Fruit fly (Drosophila melanogaster) whole organism, embryonic: ENCODE measurements around the gene Appl.
A peak's percentile ranks its signal among the peaks of the same experiment; 100 is the strongest.

Experiments used
- Abd-B ChIP-seq: fragments of 200-800 bp; sonication (Bioruptor generic); optimal IDR thresholded peaks from 2 replicates; lab custom pipeline; 2018; ENCODE audit warnings: missing biosample characterization, mild to moderate bottlenecking, missing genetic modification characterization, moderate library complexity
- Atf-2 ChIP-seq: fragments of 200-800 bp; sonication (Bioruptor generic); optimal IDR thresholded peaks from 2 replicates; lab custom pipeline; 2016; ENCODE audit warnings: missing biosample characterization, missing genetic modification characterization
- CG1024 ChIP-seq: fragments of 200-800 bp; sonication (Bioruptor generic); IDR thresholded peaks from 2 replicates; pipeline ENCODE4 v1.3.6; 2022; ENCODE audit warnings: missing biosample characterization, missing genetic modification characterization
- CG10274 ChIP-seq: fragments of 200-800 bp; sonication (Bioruptor generic); optimal IDR thresholded peaks from 3 replicates; lab custom pipeline; 2017; ENCODE audit warnings: missing biosample characterization, mild to moderate bottlenecking, missing genetic modification characterization
- CG10543 ChIP-seq: fragments of 200-800 bp; sonication (Bioruptor generic); optimal IDR thresholded peaks from 3 replicates; lab custom pipeline; 2017; ENCODE audit warnings: missing biosample characterization, mild to moderate bottlenecking, missing genetic modification characterization, moderate library complexity
- CG1233 ChIP-seq: fragments of 200-800 bp; sonication (Bioruptor generic); optimal IDR thresholded peaks from 4 replicates; lab custom pipeline; 2018; ENCODE audit warnings: missing biosample characterization, mild to moderate bottlenecking, missing genetic modification characterization
- CG12769 ChIP-seq: fragments of 200-800 bp; sonication (Bioruptor generic); optimal IDR thresholded peaks from 2 replicates; lab custom pipeline; 2019; ENCODE audit warnings: missing biosample characterization, mild to moderate bottlenecking, missing genetic modification characterization, moderate library complexity
- CG14050 ChIP-seq: fragments of 200-800 bp; sonication (Bioruptor generic); IDR thresholded peaks from 3 replicates; pipeline ENCODE4 v1.3.6; 2022; ENCODE audit warnings: missing biosample characterization, missing genetic modification characterization
- CG15011 ChIP-seq: fragments of 200-800 bp; sonication (Bioruptor generic); optimal IDR thresholded peaks from 3 replicates; lab custom pipeline; 2018; ENCODE audit warnings: missing biosample characterization, mild to moderate bottlenecking, missing genetic modification characterization
- CG15601 ChIP-seq: fragments of 200-800 bp; sonication (Bioruptor generic); optimal IDR thresholded peaks from 3 replicates; lab custom pipeline; 2019; ENCODE audit warnings: missing biosample characterization, mild to moderate bottlenecking, missing genetic modification characterization, moderate library complexity
- CG16863 ChIP-seq: fragments of 200-800 bp; sonication (Bioruptor generic); optimal IDR thresholded peaks from 3 replicates; lab custom pipeline; 2016; ENCODE audit warnings: missing biosample characterization, missing genetic modification characterization
- CG4707 ChIP-seq: fragments of 200-800 bp; sonication (Bioruptor generic); optimal IDR thresholded peaks from 2 replicates; lab custom pipeline; 2018; ENCODE audit warnings: missing biosample characterization, mild to moderate bottlenecking, missing genetic modification characterization, moderate library complexity
- CG5180 ChIP-seq: fragments of 200-800 bp; sonication (Bioruptor generic); optimal IDR thresholded peaks from 3 replicates; lab custom pipeline; 2017; ENCODE audit warnings: missing biosample characterization, missing genetic modification characterization, mild to moderate bottlenecking, moderate library complexity, missing genetic modification reagents
- CG7839 ChIP-seq: fragments of 200-800 bp; sonication (Bioruptor generic); optimal IDR thresholded peaks from 3 replicates; lab custom pipeline; 2018; ENCODE audit warnings: missing biosample characterization, mild to moderate bottlenecking, missing genetic modification characterization, moderate library complexity
- CrebB ChIP-seq: fragments of 200-800 bp; sonication (Bioruptor generic); optimal IDR thresholded peaks from 3 replicates; lab custom pipeline; 2018; ENCODE audit warnings: missing biosample characterization, mild to moderate bottlenecking, missing genetic modification characterization
- Dad ChIP-seq: fragments of 200-800 bp; sonication (Bioruptor generic); optimal IDR thresholded peaks from 3 replicates; lab custom pipeline; 2016; ENCODE audit warnings: missing biosample characterization, missing genetic modification characterization
- Dip3 ChIP-seq: fragments of 200-800 bp; sonication (Bioruptor generic); optimal IDR thresholded peaks from 3 replicates; lab custom pipeline; 2016; ENCODE audit warnings: missing biosample characterization, missing genetic modification characterization
- MBD-R2 ChIP-seq: fragments of 200-800 bp; sonication (Bioruptor generic); IDR thresholded peaks from 2 replicates; pipeline ENCODE4 v1.3.6; 2022; ENCODE audit warnings: missing biosample characterization, missing genetic modification characterization
- Med ChIP-seq: fragments of 200-800 bp; sonication (Bioruptor generic); peaks from one replicate; lab custom pipeline; 2016; ENCODE audit warnings: missing biosample characterization, missing genetic modification characterization, mild to moderate bottlenecking, inconsistent platforms, moderate library complexity
- Rx ChIP-seq: fragments of 200-800 bp; sonication (Bioruptor generic); IDR thresholded peaks from 2 replicates; pipeline ENCODE4 v1.3.6; 2022; ENCODE audit warnings: missing biosample characterization, missing genetic modification characterization
- Trl ChIP-seq, 3 experiments: fragments of >200 bp in 2 of 3; fragments of 200-800 bp in 1 of 3; sonication (Bioruptor generic) in 1 of 3; optimal IDR thresholded peaks; 2 replicates in 1 of 3; 3 replicates in 2 of 3; lab custom pipeline; 2016 to 2017; ENCODE audit warnings: missing biosample characterization in 1 of 3, missing genetic modification characterization in 1 of 3
- Usf ChIP-seq: fragments of 200-800 bp; sonication (Bioruptor generic); optimal IDR thresholded peaks from 2 replicates; lab custom pipeline; 2017; ENCODE audit warnings: missing genotype, missing biosample characterization, missing genetic modification characterization
- bigmax ChIP-seq: fragments of 200-800 bp; sonication (Bioruptor generic); optimal IDR thresholded peaks from 2 replicates; lab custom pipeline; 2018; ENCODE audit warnings: missing biosample characterization, mild to moderate bottlenecking, missing genetic modification characterization
- cg ChIP-seq: fragments of 200-800 bp; sonication (Bioruptor generic); optimal IDR thresholded peaks from 3 replicates; lab custom pipeline; 2019; ENCODE audit warnings: missing biosample characterization, mild to moderate bottlenecking, missing genetic modification characterization, moderate library complexity
- chinmo ChIP-seq: fragments of 200-800 bp; sonication (Bioruptor generic); IDR thresholded peaks from 4 replicates; pipeline ENCODE4 v1.3.6; 2022; ENCODE audit warnings: missing biosample characterization, missing genetic modification characterization; ENCODE audit not compliant: partially characterized antibody
- ci ChIP-seq: fragments of 200-800 bp; sonication (Bioruptor generic); IDR thresholded peaks from 3 replicates; pipeline ENCODE4 v1.3.6; 2022; ENCODE audit warnings: missing biosample characterization, missing genetic modification characterization
- corto ChIP-seq: fragments of 200-800 bp; sonication (Bioruptor generic); optimal IDR thresholded peaks from 2 replicates; lab custom pipeline; 2016; ENCODE audit warnings: missing biosample characterization, mild to moderate bottlenecking, missing genetic modification characterization, moderate library complexity
- crol ChIP-seq: fragments of 200-800 bp; sonication (Bioruptor generic); IDR thresholded peaks from 2 replicates; pipeline ENCODE4 v1.3.6; 2022; ENCODE audit warnings: missing biosample characterization, missing genetic modification characterization
- eve ChIP-seq, 2 experiments: fragments of >200 bp; optimal IDR thresholded peaks; 2 replicates each; lab custom pipeline; 2017; ENCODE audit warnings: missing biosample characterization in 2 of 2, missing genetic modification characterization in 2 of 2
- fd3F ChIP-seq: fragments of 200-800 bp; sonication (Bioruptor generic); optimal IDR thresholded peaks from 2 replicates; lab custom pipeline; 2018; ENCODE audit warnings: missing biosample characterization, mild to moderate bottlenecking, missing genetic modification characterization, moderate library complexity
- fu2 ChIP-seq: fragments of 200-800 bp; sonication (Bioruptor generic); optimal IDR thresholded peaks from 2 replicates; lab custom pipeline; 2016; ENCODE audit warnings: missing biosample characterization, missing genetic modification characterization
- gcm ChIP-seq: fragments of 200-800 bp; sonication (Bioruptor generic); optimal IDR thresholded peaks from 2 replicates; lab custom pipeline; 2019; ENCODE audit warnings: missing biosample characterization, mild to moderate bottlenecking, missing genetic modification characterization, moderate library complexity
- grn ChIP-seq: fragments of 200-800 bp; sonication (Bioruptor generic); optimal IDR thresholded peaks from 3 replicates; lab custom pipeline; 2017; ENCODE audit warnings: missing biosample characterization, missing genetic modification characterization
- gsb-n ChIP-seq: fragments of 200-800 bp; sonication (Bioruptor generic); optimal IDR thresholded peaks from 3 replicates; lab custom pipeline; 2018; ENCODE audit warnings: missing biosample characterization, mild to moderate bottlenecking, missing genetic modification characterization
- hkb ChIP-seq, 2 experiments: fragments of 200-800 bp in 1 of 2; fragments of >200 bp in 1 of 2; sonication (Bioruptor generic) in 1 of 2; IDR thresholded peaks in 1 of 2; optimal IDR thresholded peaks in 1 of 2; 2 replicates each; pipeline versions ENCODE4 v1.3.6 to Lab custom; 2017 to 2022; ENCODE audit warnings: missing biosample characterization in 1 of 2, missing genetic modification characterization in 1 of 2
- mld ChIP-seq: fragments of 200-800 bp; sonication (Bioruptor generic); IDR thresholded peaks from 3 replicates; pipeline ENCODE4 v1.3.6; 2022; ENCODE audit warnings: missing biosample characterization, missing genetic modification characterization; ENCODE audit not compliant: partially characterized antibody
- nmo ChIP-seq: fragments of 200-800 bp; sonication (Bioruptor generic); optimal IDR thresholded peaks from 2 replicates; lab custom pipeline; 2018; ENCODE audit warnings: missing biosample characterization, mild to moderate bottlenecking, missing genetic modification characterization, moderate library complexity
- onecut ChIP-seq: fragments of 200-800 bp; sonication (Bioruptor generic); IDR thresholded peaks from 2 replicates; pipeline ENCODE4 v1.3.6; 2022; ENCODE audit warnings: missing biosample characterization, missing genetic modification characterization
- pan ChIP-seq, 4 experiments: fragments of >200 bp in 3 of 4; fragments of 200-800 bp in 1 of 4; sonication (Bioruptor generic) in 1 of 4; optimal IDR thresholded peaks in 3 of 4; IDR thresholded peaks in 1 of 4; 2 replicates each; pipeline versions ENCODE4 v1.3.6 to Lab custom; 2017 to 2022; ENCODE audit warnings: missing biosample characterization in 2 of 4, missing genetic modification characterization in 2 of 4, mixed read lengths in 1 of 4
- sd ChIP-seq: fragments of 200-800 bp; sonication (Bioruptor generic); optimal IDR thresholded peaks from 3 replicates; lab custom pipeline; 2018; ENCODE audit warnings: missing biosample characterization, mild to moderate bottlenecking, missing genetic modification characterization, moderate library complexity
- slou ChIP-seq: fragments of 200-800 bp; sonication (Bioruptor generic); optimal IDR thresholded peaks from 3 replicates; lab custom pipeline; 2016; ENCODE audit warnings: missing biosample characterization, missing genetic modification characterization
- stwl ChIP-seq: fragments of 200-800 bp; sonication (Bioruptor generic); optimal IDR thresholded peaks from 3 replicates; lab custom pipeline; 2018; ENCODE audit warnings: missing biosample characterization, mild to moderate bottlenecking, missing genetic modification characterization, moderate library complexity
- toy ChIP-seq: fragments of 200-800 bp; sonication (Bioruptor generic); IDR thresholded peaks from 2 replicates; pipeline ENCODE4 v1.3.6; 2022; ENCODE audit warnings: missing biosample characterization, missing genetic modification characterization
- twi ChIP-seq: fragments of 200-800 bp; optimal IDR thresholded peaks from 2 replicates; lab custom pipeline; 2019; ENCODE audit warnings: missing biosample characterization, mild to moderate bottlenecking, missing genetic modification characterization, moderate library complexity
- z ChIP-seq: fragments of 200-800 bp; sonication (Bioruptor generic); IDR thresholded peaks from 3 replicates; pipeline ENCODE4 v1.3.6; 2022; ENCODE audit warnings: missing biosample characterization, missing genetic modification characterization

Appl gene

DNA sequence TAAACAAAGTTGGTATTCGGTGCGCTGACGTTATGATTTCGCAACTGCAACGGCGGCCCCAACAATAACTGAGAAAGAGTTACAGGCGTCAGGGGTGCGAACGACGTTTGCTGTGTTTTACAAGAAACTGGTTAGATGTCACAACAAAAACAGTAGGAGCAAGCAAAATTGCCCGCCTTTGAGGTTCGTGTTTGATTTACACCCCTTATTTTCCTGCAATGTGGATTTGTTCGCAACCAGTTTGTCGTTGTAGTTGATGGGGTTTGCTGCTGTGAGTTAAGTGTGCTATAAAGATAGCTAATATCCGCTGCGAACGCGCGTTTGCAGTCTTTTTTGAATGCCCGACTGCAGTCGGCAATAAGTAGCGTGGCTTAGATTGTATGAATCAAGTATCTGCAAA lies 31.9 kb upstream of the Appl start:
- TF ChIP-seq ci (GFP tag; lab: Robert Waterston, UW) (0 out of 3 replicates have a peak, but pooled peaks have one; percentile 24), MBD-R2 (GFP tag; lab: Robert Waterston, UW) (no peak), CrebB (tag; lab: Kevin White, UChicago) (no peak), fd3F (GFP tag; lab: Kevin White, UChicago) (no peak), stwl (tag; lab: Kevin White, UChicago) (no peak), Atf-2 (no peak), Med (GFP tag; lab: Kevin White, UChicago) (peak; percentile 67), Usf (GFP tag; lab: Kevin White, UChicago) (no peak), CG15011 (GFP tag; lab: Kevin White, UChicago) (no peak), CG15601 (tag; lab: Kevin White, UChicago) (no peak), CG5180 (peak; percentile 94)

dm6 chrX:498924-499588 lies 31.2 kb upstream of the Appl start:
- TF ChIP-seq crol (GFP tag; lab: Robert Waterston, UW), result peak; percentile 74
- peak; percentile 51 to 81 for TF ChIP-seq Trl (optimal IDR thresholded peaks at IDR 0.05; lab: Kevin White, UChicago)
- no peak for TF ChIP-seq Trl (GFP tag; optimal IDR thresholded peaks at IDR 0.05; lab: Kevin White, UChicago)
- TF ChIP-seq sd, result peak; percentile 47
- peak; percentile 41 for TF ChIP-seq CG10274
- no peak for TF ChIP-seq fu2
- TF ChIP-seq CG1233, result no peak
- TF ChIP-seq gcm (GFP tag; lab: Kevin White, UChicago), result peak; percentile 36
- TF ChIP-seq onecut (GFP tag; lab: Robert Waterston, UW), result peak; percentile 95
- peak; percentile 21 for TF ChIP-seq grn (GFP tag; lab: Kevin White, UChicago)
- TF ChIP-seq twi (tag; lab: Kevin White, UChicago), result peak; percentile 53
- peak; percentile 71 for TF ChIP-seq CG12769
- TF ChIP-seq chinmo (GFP tag; lab: Robert Waterston, UW), result 0 out of 4 replicates have a peak, but pooled peaks have one; percentile 10
- TF ChIP-seq Med (GFP tag; lab: Kevin White, UChicago), result peak; percentile 26
- no peak for TF ChIP-seq hkb (optimal IDR thresholded peaks at IDR 0.05; lab: Kevin White, UChicago)
- no peak for TF ChIP-seq hkb (GFP tag; IDR thresholded peaks at IDR 0.05; lab: Robert Waterston, UW)
- TF ChIP-seq nmo (GFP tag; lab: Kevin White, UChicago), result no peak
- TF ChIP-seq cg (GFP tag; lab: Kevin White, UChicago), result peak; percentile 51
- TF ChIP-seq Rx, result no peak

dm6 chrX:499589-500041 lies 30.7 kb upstream of the Appl start:
- TF ChIP-seq mld (GFP tag; lab: Robert Waterston, UW), result no peak
- peak; percentile 71 for TF ChIP-seq CG15601 (tag; lab: Kevin White, UChicago)
- TF ChIP-seq CG4707 (GFP tag; lab: Kevin White, UChicago), result peak; percentile 97
- peak; percentile 41; the same call in 1 of the 3 replicates for TF ChIP-seq CG14050 (GFP tag; lab: Robert Waterston, UW)
- TF ChIP-seq toy (GFP tag; lab: Robert Waterston, UW), result no peak; the same call in 1 of the 2 replicates
- TF ChIP-seq CG7839, result peak; percentile 89
- TF ChIP-seq Abd-B (GFP tag; lab: Kevin White, UChicago), result peak; percentile 51
- no peak for TF ChIP-seq z (GFP tag; lab: Robert Waterston, UW)
- TF ChIP-seq CG10543 (GFP tag; lab: Kevin White, UChicago), result peak; percentile 96
- TF ChIP-seq Dip3, result peak; percentile 77
- TF ChIP-seq CG1024 (GFP tag; lab: Robert Waterston, UW), result no peak
- peak; percentile 66 for TF ChIP-seq Dad (GFP tag; lab: Kevin White, UChicago)
- peak; percentile 76 for TF ChIP-seq fu2
- TF ChIP-seq eve (GFP tag; optimal IDR thresholded peaks at IDR 0.05; lab: Kevin White, UChicago), result no peak
- TF ChIP-seq Med (GFP tag; lab: Kevin White, UChicago), result peak; percentile 98
- peak; percentile 61 for TF ChIP-seq gsb-n (tag; lab: Kevin White, UChicago)
- TF ChIP-seq CG16863 (GFP tag; lab: Kevin White, UChicago), result peak; percentile 70
- TF ChIP-seq corto (GFP tag; lab: Kevin White, UChicago), result no peak
- TF ChIP-seq bigmax, result peak; percentile 25
- TF ChIP-seq stwl (tag; lab: Kevin White, UChicago), result no peak
- TF ChIP-seq pan (optimal IDR thresholded peaks at IDR 0.05; lab: Kevin White, UChicago), result no peak
- TF ChIP-seq pan (GFP tag; optimal IDR thresholded peaks at IDR 0.05 in 1 of 2, IDR thresholded peaks at IDR 0.05 in 1 of 2), result peak in 1 of 2 experiments; percentile 74
- TF ChIP-seq slou, result peak; percentile 33
